Worm (Caenorhabditis elegans): Measurements from ENCODE around the gene C16D9.3.

The C16D9.3 gene

ce11 chrV:8203085-8203643 lies 36.7 kb downstream of the C16D9.3 start, which contains the start of gene cest-17:
Gene cest-17 (plus strand): TSS chrV:8203332.
- no peak for TF ChIP-seq F57C9.4 (tag; optimal IDR thresholded peaks at IDR 0.05)
- peak; percentile 30; the same call in 1 of the 2 replicates for TF ChIP-seq hmg-1.2 (GFP tag; IDR thresholded peaks at IDR 0.05)
- TF ChIP-seq nfyb-1 (GFP tag; IDR thresholded peaks at IDR 0.05): no peak

- TF ChIP-seq madf-3 (GFP tag; IDR thresholded peaks at IDR 0.05) (no peak), Y53G8AR.9 (GFP tag; conservative IDR thresholded peaks at IDR 0.05) (no peak), repo-1 (tag; optimal IDR thresholded peaks at IDR 0.05) (no peak), hmg-1.2 (GFP tag; IDR thresholded peaks at IDR 0.05) (peak; percentile 18; the same call in 1 of the 2 replicates)
These were observed 38.5 kb downstream of the C16D9.3 start, which contains the start of gene cri-2 for ce11 chrV:8201229-8201858. Gene cri-2 (plus strand): TSS chrV:8201808.

- TF ChIP-seq snpc-1.3 (tag; optimal IDR thresholded peaks at IDR 0.05; ENCODE audit: insufficient read depth) (no peak), tlf-1 (GFP tag; optimal IDR thresholded peaks at IDR 0.05) (no peak), lin-54 (GFP tag; optimal IDR thresholded peaks at IDR 0.05) (no peak), aptf-2 (GFP tag; conservative IDR thresholded peaks at IDR 0.05) (no peak), rcor-1 (GFP tag; IDR thresholded peaks at IDR 0.05) (no peak), rpc-1 (optimal IDR thresholded peaks at IDR 0.05) (no peak), rpc-1 (tag; optimal IDR thresholded peaks at IDR 0.05) (no peak), die-1 (tag; optimal IDR thresholded peaks at IDR 0.05) (no peak), D2030.7 (GFP tag; IDR thresholded peaks at IDR 0.05) (no peak), dpff-1 (tag; optimal IDR thresholded peaks at IDR 0.05) (no peak)
These were observed 40.8 kb downstream of the C16D9.3 start, which contains the start of gene F20D6.11 for ce11 chrV:8198994-8199393. Gene F20D6.11 (minus strand): TSS chrV:8199094.

- no peak for TF ChIP-seq F37B4.10 (GFP tag; IDR thresholded peaks at IDR 0.05)
- no peak for TF ChIP-seq aptf-3 (GFP tag; IDR thresholded peaks at IDR 0.05)
- TF ChIP-seq atf-7 (tag; optimal IDR thresholded peaks at IDR 0.05): no peak
- TF ChIP-seq him-1 (tag; optimal IDR thresholded peaks at IDR 0.05): no peak
- no peak for TF ChIP-seq pha-4 (tag; optimal IDR thresholded peaks at IDR 0.05)
- no peak for TF ChIP-seq mcd-1 (GFP tag; IDR thresholded peaks at IDR 0.05)
- TF ChIP-seq F55B11.4 (tag; optimal IDR thresholded peaks at IDR 0.05; ENCODE audit: borderline replicate concordance, insufficient read depth): no peak
- no peak for TF ChIP-seq F57C9.4 (tag; optimal IDR thresholded peaks at IDR 0.05)
- no peak for TF ChIP-seq let-526 (GFP tag; IDR thresholded peaks at IDR 0.05)
- no peak for TF ChIP-seq hrde-1 (tag; optimal IDR thresholded peaks at IDR 0.05; ENCODE audit: borderline replicate concordance)
These were observed 42.8 kb downstream of the C16D9.3 start for ce11 chrV:8196993-8197392.

ce11 chrV:8195889-8196418 lies 43.9 kb downstream of the C16D9.3 start, which contains the start of gene F20D6.10:
Gene F20D6.10 (minus strand): TSS chrV:8195939.
- TF ChIP-seq B0035.1 (tag; optimal IDR thresholded peaks at IDR 0.05) (no peak), nhr-80 (tag; optimal IDR thresholded peaks at IDR 0.05) (no peak), ztf-25 (GFP tag; IDR thresholded peaks at IDR 0.05) (no peak), lin-40 (tag; optimal IDR thresholded peaks at IDR 0.05) (no peak), nhr-179 (tag; optimal IDR thresholded peaks at IDR 0.05) (no peak), attf-6 (GFP tag; IDR thresholded peaks at IDR 0.05) (no peak), pha-4 (tag; optimal IDR thresholded peaks at IDR 0.05) (no peak)

Data from whole organism, young adult.